Fruit fly (Drosophila melanogaster): ENCODE measurements around the gene Hsc70-4.
A peak's percentile ranks its signal among the peaks of the same experiment; 100 is the strongest.

Hsc70-4 gene

DNA sequence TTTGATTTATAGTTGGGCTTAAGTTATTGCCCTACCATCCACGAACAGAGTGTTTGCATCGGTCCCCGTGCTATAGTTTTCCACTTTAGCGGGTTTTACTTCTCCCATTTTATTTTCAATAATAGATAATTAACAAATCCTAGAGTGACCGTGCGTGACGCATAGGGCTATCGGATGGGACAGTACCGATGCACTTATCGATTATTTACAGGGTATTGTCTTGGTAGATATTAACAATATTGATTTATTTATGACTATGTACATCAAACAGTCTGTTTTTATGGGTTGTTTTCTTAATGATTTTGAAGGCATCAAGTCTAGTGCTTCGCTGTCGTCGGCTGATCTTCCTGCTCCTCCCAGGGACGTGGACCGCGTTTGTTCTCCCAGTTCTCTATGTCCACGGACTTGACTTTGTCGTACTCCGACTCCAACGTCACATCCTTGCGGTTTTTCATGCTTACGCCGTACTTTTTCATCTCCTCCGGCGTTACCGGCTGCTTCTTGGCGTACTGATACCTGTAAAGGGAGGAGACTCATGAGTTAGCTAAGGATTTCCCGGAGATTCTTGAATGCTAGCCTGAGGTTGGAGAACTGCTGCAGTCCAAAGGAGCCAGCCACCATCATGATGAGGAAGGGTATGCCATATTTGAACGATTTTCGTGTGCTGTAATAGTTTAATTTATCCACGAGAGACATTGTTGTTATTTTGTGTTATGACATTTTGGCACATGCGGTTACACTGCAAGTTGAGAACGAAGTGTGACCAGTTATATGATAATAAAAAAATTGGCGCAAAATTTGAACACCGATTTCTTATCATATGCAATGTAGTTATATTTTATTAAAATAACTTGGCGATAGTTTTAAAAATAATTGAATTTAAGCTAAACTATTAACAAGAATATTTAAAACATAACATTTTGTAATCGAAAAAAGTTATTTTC lies 35.7 kb downstream of the Hsc70-4 start, which contains the start of the genes MRG15 and Tm1 (continued):
- TF ChIP-seq amos (GFP tag; IDR thresholded peaks at IDR 0.05; ENCODE audit: partially characterized antibody) (peak; percentile 74; the same call in 1 of the 2 replicates), Blimp-1 (GFP tag; optimal IDR thresholded peaks at IDR 0.05) (no peak), cad (GFP tag; optimal IDR thresholded peaks at IDR 0.05) (peak; percentile 55), CG34422 (GFP tag; IDR thresholded peaks at IDR 0.05) (peak; percentile 29; the same call in 1 of the 3 replicates), onecut (GFP tag; IDR thresholded peaks at IDR 0.05) (peak; percentile 84), CG13123 (GFP tag; optimal IDR thresholded peaks at IDR 0.05) (no peak), twi (tag; optimal IDR thresholded peaks at IDR 0.05) (no peak), nau (GFP tag; optimal IDR thresholded peaks at IDR 0.05) (no peak), BEAF-32 (GFP tag; optimal IDR thresholded peaks at IDR 0.05) (peak; percentile 78), CG3065 (GFP tag; optimal IDR thresholded peaks at IDR 0.05) (no peak), NK7.1 (GFP tag; optimal IDR thresholded peaks at IDR 0.05) (no peak), oc (tag; optimal IDR thresholded peaks at IDR 0.05) (no peak), YL-1 (GFP tag; optimal IDR thresholded peaks at IDR 0.05) (peak; percentile 50), CG4617 (GFP tag; optimal IDR thresholded peaks at IDR 0.05; ENCODE audit: borderline replicate concordance) (peak; percentile 51), CG8359 (GFP tag; optimal IDR thresholded peaks at IDR 0.05; ENCODE audit: borderline replicate concordance) (no peak), gsb-n (tag; optimal IDR thresholded peaks at IDR 0.05) (no peak), CG9797 (GFP tag; optimal IDR thresholded peaks at IDR 0.05) (peak; percentile 82)

dm6 chr3R:15280619-15281334 lies 38.3 kb downstream of the Hsc70-4 start:
- TF ChIP-seq CG9876 (GFP tag; optimal IDR thresholded peaks at IDR 0.05) (no peak), insv (GFP tag; optimal IDR thresholded peaks at IDR 0.05) (no peak), Hsf (GFP tag; optimal IDR thresholded peaks at IDR 0.05) (peak; percentile 52), CG6813 (GFP tag; optimal IDR thresholded peaks at IDR 0.05) (peak; percentile 33), Trl (optimal IDR thresholded peaks at IDR 0.05) (peak; percentile 34 to 68), Trl (GFP tag; optimal IDR thresholded peaks at IDR 0.05) (no peak), fd64A (GFP tag; optimal IDR thresholded peaks at IDR 0.05) (no peak), z (GFP tag; IDR thresholded peaks at IDR 0.05) (no peak), CG4404 (GFP tag; IDR thresholded peaks at IDR 0.05) (peak; percentile 38; the same call in 1 of the 2 replicates), Camta (GFP tag; optimal IDR thresholded peaks at IDR 0.05) (peak; percentile 40), fru (optimal IDR thresholded peaks at IDR 0.05) (no peak), ham (GFP tag; IDR thresholded peaks at IDR 0.05) (no peak), CG18476 (GFP tag; optimal IDR thresholded peaks at IDR 0.05) (peak; percentile 42), Mad (GFP tag; optimal IDR thresholded peaks at IDR 0.05) (peak; percentile 32), CG8765 (GFP tag; IDR thresholded peaks at IDR 0.05) (no peak), CG15696 (tag; optimal IDR thresholded peaks at IDR 0.05) (peak; percentile 54), CG1792 (GFP tag; optimal IDR thresholded peaks at IDR 0.05) (no peak), ken (GFP tag; IDR thresholded peaks at IDR 0.05) (no peak), C15 (GFP tag; IDR thresholded peaks at IDR 0.05) (no peak), CG4854 (GFP tag; optimal IDR thresholded peaks at IDR 0.05) (no peak), hkb (optimal IDR thresholded peaks at IDR 0.05) (no peak), hkb (GFP tag; IDR thresholded peaks at IDR 0.05) (peak; percentile 48), Xbp1 (GFP tag; optimal IDR thresholded peaks at IDR 0.05) (peak; percentile 72), CG4424 (GFP tag; optimal IDR thresholded peaks at IDR 0.05) (peak; percentile 79), Ets65A (GFP tag) (peak; percentile 73), jing (GFP tag; optimal IDR thresholded peaks at IDR 0.05) (no peak), fd3F (GFP tag; optimal IDR thresholded peaks at IDR 0.05) (peak; percentile 36), jumu (GFP tag; optimal IDR thresholded peaks at IDR 0.05) (peak; percentile 27), ase (GFP tag; IDR thresholded peaks at IDR 0.05) (no peak), Bgb (GFP tag; IDR thresholded peaks at IDR 0.05; ENCODE audit: partially characterized antibody) (no peak), Hey (tag; optimal IDR thresholded peaks at IDR 0.05) (no peak)
